Worm (Caenorhabditis elegans): ENCODE measurements around the gene cpsf-4.

cpsf-4 gene

DNA sequence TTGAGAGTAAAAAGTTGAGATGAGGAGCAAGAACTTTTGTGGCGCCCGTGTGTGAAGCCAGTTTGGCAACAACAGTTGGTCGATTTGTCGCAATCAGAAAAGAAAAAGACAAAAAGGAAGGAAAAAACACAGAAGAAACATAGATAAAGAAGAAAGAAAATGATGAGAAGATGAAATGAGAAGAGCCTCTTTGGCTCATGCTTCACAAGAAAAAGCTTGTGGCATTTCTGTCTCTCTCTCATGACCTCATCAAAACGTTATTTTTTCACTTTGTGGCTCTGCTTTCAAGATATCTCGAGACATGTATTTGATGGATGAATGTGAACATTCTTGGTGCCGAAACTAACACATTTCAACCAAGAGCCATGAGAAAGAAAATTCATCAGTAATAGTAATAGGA, 19.8 kb upstream of the cpsf-4 start:
- TF ChIP-seq egl-5 (tag; optimal IDR thresholded peaks at IDR 0.05): peak; percentile 43
- no peak for TF ChIP-seq lin-39 (tag; optimal IDR thresholded peaks at IDR 0.05)
- TF ChIP-seq nfya-1 (tag; optimal IDR thresholded peaks at IDR 0.05; ENCODE audit: insufficient read depth): peak; percentile 17
- no peak for TF ChIP-seq R02D3.7 (tag; optimal IDR thresholded peaks at IDR 0.05)
- no peak for TF ChIP-seq hmg-11 (tag; optimal IDR thresholded peaks at IDR 0.05)

ce11 chrIV:12111477-12111876, 18.2 kb upstream of the cpsf-4 start, which contains the start of gene dlc-2:
TSS of gene dlc-2 (minus strand) at chrIV:12111577.
- TF ChIP-seq ceh-28 (tag; optimal IDR thresholded peaks at IDR 0.05) (no peak), unc-39 (tag; optimal IDR thresholded peaks at IDR 0.05) (no peak), nfya-1 (tag; optimal IDR thresholded peaks at IDR 0.05; ENCODE audit: insufficient read depth) (no peak), pqm-1 (tag; optimal IDR thresholded peaks at IDR 0.05) (no peak), ama-1 (optimal IDR thresholded peaks at IDR 0.05) (no peak), nhr-77 (tag; optimal IDR thresholded peaks at IDR 0.05) (no peak), fos-1 (tag; optimal IDR thresholded peaks at IDR 0.05) (no peak), nhr-23 (tag; optimal IDR thresholded peaks at IDR 0.05) (no peak), elt-2 (tag; optimal IDR thresholded peaks at IDR 0.05) (no peak), zag-1 (tag; optimal IDR thresholded peaks at IDR 0.05) (no peak), lsy-12 (tag; optimal IDR thresholded peaks at IDR 0.05) (no peak), eor-1 (tag; optimal IDR thresholded peaks at IDR 0.05) (no peak), mdl-1 (tag; optimal IDR thresholded peaks at IDR 0.05) (no peak), nhr-43 (tag; optimal IDR thresholded peaks at IDR 0.05; ENCODE audit: poor library complexity, severe bottlenecking) (no peak), R02D3.7 (tag; optimal IDR thresholded peaks at IDR 0.05) (no peak), egl-27 (tag; optimal IDR thresholded peaks at IDR 0.05) (no peak), fkh-2 (tag; optimal IDR thresholded peaks at IDR 0.05) (no peak), ztf-4 (tag; optimal IDR thresholded peaks at IDR 0.05) (no peak), jun-1 (tag; optimal IDR thresholded peaks at IDR 0.05) (no peak)

DNA sequence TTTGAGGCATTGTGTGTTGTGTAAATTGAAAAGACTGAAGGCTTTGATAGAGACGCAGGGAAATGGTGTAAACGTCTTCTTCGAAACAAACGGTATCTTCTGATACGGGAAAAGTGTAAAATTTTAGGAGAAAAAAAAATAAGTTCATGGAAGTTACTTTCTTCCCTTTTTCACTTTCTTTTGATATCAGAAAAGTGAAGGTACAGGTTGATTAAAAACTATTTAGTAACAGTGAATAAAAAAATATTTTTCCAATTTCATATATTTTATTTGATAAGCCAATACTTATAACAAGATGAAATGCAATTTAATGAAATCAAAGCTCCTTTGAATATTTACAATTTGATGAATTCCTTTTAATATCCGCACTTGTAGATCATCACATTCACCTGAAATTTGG, 17.1 kb upstream of the cpsf-4 start, which contains the start of gene col-129:
col-129 (minus strand) TSS at position 101 of the 400 bp plus-strand sequence.
- TF ChIP-seq nhr-43 (tag; optimal IDR thresholded peaks at IDR 0.05; ENCODE audit: poor library complexity, severe bottlenecking): no peak

- no peak for TF ChIP-seq nhr-237 (tag; optimal IDR thresholded peaks at IDR 0.05)
- no peak for TF ChIP-seq ceh-9 (tag; optimal IDR thresholded peaks at IDR 0.05)
- no peak for TF ChIP-seq ceh-28 (tag; optimal IDR thresholded peaks at IDR 0.05)
- TF ChIP-seq fos-1 (tag; optimal IDR thresholded peaks at IDR 0.05): no peak
- no peak for TF ChIP-seq nhr-67 (tag; optimal IDR thresholded peaks at IDR 0.05)
- no peak for TF ChIP-seq ceh-82 (tag; optimal IDR thresholded peaks at IDR 0.05)
Measured at ce11 chrIV:12109743-12110142, 16.5 kb upstream of the cpsf-4 start.

- TF ChIP-seq daf-12 (tag; optimal IDR thresholded peaks at IDR 0.05): no peak
- TF ChIP-seq elt-1 (tag; optimal IDR thresholded peaks at IDR 0.05): no peak
- no peak for TF ChIP-seq elt-2 (tag; optimal IDR thresholded peaks at IDR 0.05)
- no peak for TF ChIP-seq egl-27 (tag; optimal IDR thresholded peaks at IDR 0.05)
- TF ChIP-seq nhr-11 (tag; optimal IDR thresholded peaks at IDR 0.05): no peak
- no peak for TF ChIP-seq ceh-82 (tag; optimal IDR thresholded peaks at IDR 0.05)
- no peak for TF ChIP-seq lin-15B (tag; optimal IDR thresholded peaks at IDR 0.05)
- no peak for TF ChIP-seq ceh-9 (tag; optimal IDR thresholded peaks at IDR 0.05)
- TF ChIP-seq ztf-11 (tag; optimal IDR thresholded peaks at IDR 0.05): no peak
- TF ChIP-seq nhr-12 (tag; optimal IDR thresholded peaks at IDR 0.05): no peak
- no peak for TF ChIP-seq fkh-2 (tag; optimal IDR thresholded peaks at IDR 0.05)
- TF ChIP-seq eor-1 (tag; optimal IDR thresholded peaks at IDR 0.05): no peak
- no peak for TF ChIP-seq sea-2 (GFP tag; optimal IDR thresholded peaks at IDR 0.05)
- no peak for TF ChIP-seq egl-5 (tag; optimal IDR thresholded peaks at IDR 0.05)
- no peak for TF ChIP-seq pha-4 (tag; optimal IDR thresholded peaks at IDR 0.05)
Measured at ce11 chrIV:12108984-12109657, 15.9 kb upstream of the cpsf-4 start.

All from whole organism, L3 larva.